Worm (Caenorhabditis elegans) whole organism, L2 larva: ENCODE data around the gene spn-4.

Experiments used
- F13H6.1 ChIP-seq: sonication (generic microtip); optimal IDR thresholded peaks from 2 replicates; lab custom pipeline; 2016; ENCODE audit warnings: missing genetic modification characterization, missing compliant biosample characterization
- R02D3.7 ChIP-seq: fragments of 150-350 bp; optimal IDR thresholded peaks from 2 replicates; lab custom pipeline; 2014; ENCODE audit warnings: missing biosample characterization, missing genetic modification characterization
- alr-1 ChIP-seq: fragments of 150-350 bp; optimal IDR thresholded peaks from 2 replicates; lab custom pipeline; 2014; ENCODE audit warnings: missing biosample characterization, missing genetic modification characterization
- blmp-1 ChIP-seq: sonication (generic microtip); optimal IDR thresholded peaks from 2 replicates; lab custom pipeline; 2017; ENCODE audit warnings: missing genetic modification characterization, mild to moderate bottlenecking, missing compliant biosample characterization, antibody characterized with exemption, moderate library complexity; ENCODE audit not compliant: insufficient read depth
- ceh-82 ChIP-seq: fragments of 150-350 bp; optimal IDR thresholded peaks from 2 replicates; lab custom pipeline; 2014; ENCODE audit warnings: missing biosample characterization, missing genetic modification characterization
- gmeb-1 ChIP-seq: fragments of 150-350 bp; optimal IDR thresholded peaks from 2 replicates; lab custom pipeline; 2014; ENCODE audit warnings: missing biosample characterization, missing genetic modification characterization
- lin-11 ChIP-seq: fragments of 150-350 bp; sonication (generic microtip); optimal IDR thresholded peaks from 2 replicates; lab custom pipeline; 2014; ENCODE audit warnings: missing biosample characterization, missing genetic modification characterization, inconsistent platforms, mixed read lengths
- lin-39 ChIP-seq: fragments of 150-350 bp; optimal IDR thresholded peaks from 2 replicates; lab custom pipeline; 2014; ENCODE audit warnings: missing biosample characterization, missing genetic modification reagents, missing genetic modification characterization
- lsy-2 ChIP-seq, 2 experiments: fragments of 150-350 bp in 1 of 2; sonication (generic microtip) in 1 of 2; optimal IDR thresholded peaks; 2 replicates each; lab custom pipeline; 2014 to 2017; ENCODE audit warnings: missing biosample characterization in 2 of 2, missing genetic modification characterization in 2 of 2
- mab-5 ChIP-seq: fragments of 150-350 bp; optimal IDR thresholded peaks from 2 replicates; lab custom pipeline; 2014; ENCODE audit warnings: missing biosample characterization, missing genetic modification characterization
- mbf-1 ChIP-seq: sonication (generic microtip); optimal IDR thresholded peaks from 2 replicates; lab custom pipeline; 2017; ENCODE audit warnings: missing biosample characterization, missing genetic modification characterization
- nhr-10 ChIP-seq: sonication (generic microtip); optimal IDR thresholded peaks from 2 replicates; lab custom pipeline; 2017; ENCODE audit warnings: missing biosample characterization, missing genetic modification characterization
- nhr-129 ChIP-seq: fragments of 150-350 bp; optimal IDR thresholded peaks from 2 replicates; lab custom pipeline; 2014; ENCODE audit warnings: missing biosample characterization, missing genetic modification characterization
- nhr-237 ChIP-seq: fragments of 150-350 bp; optimal IDR thresholded peaks from 2 replicates; lab custom pipeline; 2014; ENCODE audit warnings: missing biosample characterization, missing genetic modification characterization
- nhr-25 ChIP-seq: fragments of 150-350 bp; sonication (generic microtip); optimal IDR thresholded peaks from 3 replicates; lab custom pipeline; 2014; ENCODE audit warnings: missing biosample characterization, missing genetic modification characterization
- nhr-6 ChIP-seq: fragments of 150-350 bp; optimal IDR thresholded peaks from 2 replicates; lab custom pipeline; 2014; ENCODE audit warnings: missing biosample characterization, missing genetic modification characterization
- nhr-77 ChIP-seq: fragments of 150-350 bp; optimal IDR thresholded peaks from 2 replicates; lab custom pipeline; 2014; ENCODE audit warnings: missing biosample characterization, missing genetic modification characterization
- peb-1 ChIP-seq: fragments of 150-350 bp; optimal IDR thresholded peaks from 2 replicates; lab custom pipeline; 2014; ENCODE audit warnings: missing biosample characterization, missing genetic modification characterization
- sem-4 ChIP-seq: fragments of 150-350 bp; optimal IDR thresholded peaks from 2 replicates; lab custom pipeline; 2014; ENCODE audit warnings: missing biosample characterization, missing genetic modification reagents, missing genetic modification characterization
- sma-3 ChIP-seq: sonication (generic microtip); optimal IDR thresholded peaks from 2 replicates; lab custom pipeline; 2016; ENCODE audit warnings: missing genetic modification reagents, missing genetic modification characterization, missing compliant biosample characterization
- sma-9 ChIP-seq, 2 experiments: fragments of 150-350 bp in 1 of 2; sonication (generic microtip) in 1 of 2; optimal IDR thresholded peaks; 2 replicates each; lab custom pipeline; 2014 to 2016; ENCODE audit warnings: missing genetic modification characterization in 2 of 2, mild to moderate bottlenecking in 1 of 2, missing biosample characterization in 1 of 2, missing compliant biosample characterization in 1 of 2, missing genetic modification reagents in 1 of 2, moderate library complexity in 1 of 2
- snpc-4 ChIP-seq: fragments of 150-350 bp; optimal IDR thresholded peaks from 2 replicates; lab custom pipeline; 2014; ENCODE audit warnings: missing biosample characterization, missing genetic modification characterization
- unc-39 ChIP-seq: fragments of 150-350 bp; optimal IDR thresholded peaks from 2 replicates; lab custom pipeline; 2014; ENCODE audit warnings: missing biosample characterization, missing genetic modification characterization
- unc-55 ChIP-seq: fragments of 150-350 bp; sonication (generic microtip); optimal IDR thresholded peaks from 3 replicates; lab custom pipeline; 2014; ENCODE audit warnings: missing biosample characterization, missing genetic modification reagents, missing genetic modification characterization
- ztf-1 ChIP-seq: fragments of 200-800 bp; sonication (Bioruptor generic); conservative IDR thresholded peaks from 2 replicates; pipeline ENCODE4 v1.3.6; 2022; ENCODE audit warnings: missing genetic modification characterization, missing compliant biosample characterization

spn-4 gene

ce11 chrV:6751493-6752100 lies 33.1 kb downstream of the spn-4 start:
- peak; percentile 34 for TF ChIP-seq nhr-129 (tag; lab: Kevin White, UChicago)
- TF ChIP-seq lin-39: no peak
- TF ChIP-seq nhr-25 (tag; lab: Kevin White, UChicago): no peak
- no peak for TF ChIP-seq mbf-1 (tag; lab: Kevin White, UChicago)
- TF ChIP-seq nhr-10 (tag; lab: Kevin White, UChicago): no peak
- TF ChIP-seq sem-4: no peak
- TF ChIP-seq mab-5: peak; percentile 34
- no peak for TF ChIP-seq nhr-77 (tag; lab: Kevin White, UChicago)
- TF ChIP-seq F13H6.1 (tag; lab: Kevin White, UChicago): peak; percentile 46
- no peak for TF ChIP-seq nhr-6 (tag; lab: Kevin White, UChicago)
- no peak for TF ChIP-seq peb-1 (tag; lab: Kevin White, UChicago)
- TF ChIP-seq nhr-237 (tag; lab: Kevin White, UChicago): no peak
- TF ChIP-seq ceh-82 (tag; lab: Kevin White, UChicago): no peak
- TF ChIP-seq R02D3.7 (tag; lab: Kevin White, UChicago): no peak
- peak; percentile 52 for TF ChIP-seq sma-9 (GFP tag; optimal IDR thresholded peaks at IDR 0.05; lab: Kevin White, UChicago)
- no peak for TF ChIP-seq sma-9 (tag; optimal IDR thresholded peaks at IDR 0.05; lab: Kevin White, UChicago)
- TF ChIP-seq sma-3 (GFP tag; lab: Kevin White, UChicago): no peak
- TF ChIP-seq unc-55 (GFP tag; lab: Kevin White, UChicago): no peak
- no peak for TF ChIP-seq alr-1
- TF ChIP-seq snpc-4 (tag; lab: Kevin White, UChicago): no peak
- TF ChIP-seq blmp-1: no peak
- TF ChIP-seq lsy-2 (tag; optimal IDR thresholded peaks at IDR 0.05; lab: Kevin White, UChicago): no peak
- no peak for TF ChIP-seq unc-39 (tag; lab: Kevin White, UChicago)
- TF ChIP-seq ztf-1: no peak

- TF ChIP-seq blmp-1 (peak; percentile 88), gmeb-1 (tag; lab: Kevin White, UChicago) (no peak)
- TF ChIP-seq, all 48 proteins: peak for 1
These were observed 39.9 kb downstream of the spn-4 start, which contains the start of gene T25F10.3 for ce11 chrV:6744774-6745173. Gene T25F10.3 (plus strand): TSS chrV:6745081.

ce11 chrV:6736877-6737276 lies 47.8 kb downstream of the spn-4 start:
- TF ChIP-seq sma-3 (GFP tag; lab: Kevin White, UChicago) (no peak), blmp-1 (peak; percentile 94), nhr-25 (tag; lab: Kevin White, UChicago) (peak; percentile 56)

- TF ChIP-seq lin-11 (tag; lab: Kevin White, UChicago): no peak
- TF ChIP-seq nhr-25 (tag; lab: Kevin White, UChicago): peak; percentile 51
- no peak for TF ChIP-seq nhr-129 (tag; lab: Kevin White, UChicago)
- no peak for TF ChIP-seq nhr-10 (tag; lab: Kevin White, UChicago)
- TF ChIP-seq, all 48 proteins: peak for 1
These were observed 48.6 kb downstream of the spn-4 start for ce11 chrV:6736108-6736507.
